Worm (Caenorhabditis elegans) whole organism, late embryonic: Measurements from ENCODE around the gene mig-17.

ENCODE experiments used
- lin-11 ChIP-seq: fragments of 200-800 bp; sonication (Bioruptor generic); optimal IDR thresholded peaks from 2 replicates; lab custom pipeline; 2018; ENCODE audit warnings: mild to moderate bottlenecking, missing genetic modification characterization, missing compliant biosample characterization
- pqm-1 ChIP-seq: sonication (generic microtip); optimal IDR thresholded peaks from 2 replicates; lab custom pipeline; 2016; ENCODE audit warnings: missing genetic modification characterization, missing compliant biosample characterization

- TF ChIP-seq lin-11 (tag; lab: Kevin White, UChicago) = no peak
- no peak for TF ChIP-seq pqm-1 (tag; lab: Kevin White, UChicago)
These were observed 47.9 kb upstream of the mig-17 start, which contains the start of gene nas-17 for ce11 chrV:11398616-11399015.
